Worm (Caenorhabditis elegans): Measurements from ENCODE around the gene lgc-39.

lgc-39 gene

ce11 chrV:7163477-7164114, 11.7 kb upstream of the lgc-39 start, which contains the start of gene ugt-41:
Gene ugt-41 (minus strand): TSS chrV:7163595.
- no peak for TF ChIP-seq unc-62 (GFP tag; optimal IDR thresholded peaks at IDR 0.05)

- TF ChIP-seq unc-62 (GFP tag; optimal IDR thresholded peaks at IDR 0.05) = no peak
Observed at ce11 chrV:7164210-7164609, 11.1 kb upstream of the lgc-39 start, which contains the start of gene srh-83. Gene srh-83 (plus strand): TSS chrV:7164510.

ce11 chrV:7166709-7167108, 8.6 kb upstream of the lgc-39 start, which contains the start of gene ugt-36:
Gene ugt-36 (plus strand): TSS chrV:7167009.
- no peak for TF ChIP-seq unc-62 (GFP tag; optimal IDR thresholded peaks at IDR 0.05)

- no peak for TF ChIP-seq unc-62 (GFP tag; optimal IDR thresholded peaks at IDR 0.05)
Observed at ce11 chrV:7178843-7179242, 3.5 kb downstream of the lgc-39 start, which contains the start of gene cpsf-2. Gene cpsf-2 (plus strand): TSS chrV:7179172.

ce11 chrV:7184549-7184948, 9.2 kb downstream of the lgc-39 start, which contains the start of gene pitr-5:
Gene pitr-5 (plus strand): TSS chrV:7184849.
- no peak for TF ChIP-seq unc-62 (GFP tag; optimal IDR thresholded peaks at IDR 0.05)

ce11 chrV:7186599-7186998, 11.3 kb downstream of the lgc-39 start:
- no peak for TF ChIP-seq unc-62 (GFP tag; optimal IDR thresholded peaks at IDR 0.05)

- TF ChIP-seq unc-62 (GFP tag; optimal IDR thresholded peaks at IDR 0.05) = no peak
Observed at ce11 chrV:7187295-7187694, 12.0 kb downstream of the lgc-39 start.

ce11 chrV:7193562-7193961, 18.3 kb downstream of the lgc-39 start, which contains the start of gene F09G2.8:
Gene F09G2.8 (minus strand): TSS chrV:7193662.
- no peak for TF ChIP-seq unc-62 (GFP tag; optimal IDR thresholded peaks at IDR 0.05)

ce11 chrV:7194818-7195217, 19.5 kb downstream of the lgc-39 start:
- TF ChIP-seq unc-62 (GFP tag; optimal IDR thresholded peaks at IDR 0.05) = no peak

ce11 chrV:7196037-7196436, 20.7 kb downstream of the lgc-39 start, which contains the start of gene attf-2:
Gene attf-2 (minus strand): TSS chrV:7196137.
- TF ChIP-seq unc-62 (GFP tag; optimal IDR thresholded peaks at IDR 0.05) = no peak

ce11 chrV:7196498-7196966, 21.2 kb downstream of the lgc-39 start, which contains the start of gene F09G2.2:
Gene F09G2.2 (plus strand): TSS chrV:7196916.
- TF ChIP-seq unc-62 (GFP tag; optimal IDR thresholded peaks at IDR 0.05) = no peak

ce11 chrV:7197036-7197435, 21.7 kb downstream of the lgc-39 start:
- no peak for TF ChIP-seq unc-62 (GFP tag; optimal IDR thresholded peaks at IDR 0.05)

- TF ChIP-seq unc-62 (GFP tag; optimal IDR thresholded peaks at IDR 0.05) = no peak
Observed at ce11 chrV:7198403-7198802, 23.1 kb downstream of the lgc-39 start.

ce11 chrV:7199077-7199476, 23.8 kb downstream of the lgc-39 start:
- TF ChIP-seq unc-62 (GFP tag; optimal IDR thresholded peaks at IDR 0.05) = no peak

- no peak for TF ChIP-seq unc-62 (GFP tag; optimal IDR thresholded peaks at IDR 0.05)
Observed at ce11 chrV:7199932-7200331, 24.6 kb downstream of the lgc-39 start, which contains the start of gene F09G2.1. Gene F09G2.1 (plus strand): TSS chrV:7200232.

ce11 chrV:7201353-7201752, 26.1 kb downstream of the lgc-39 start:
- TF ChIP-seq unc-62 (GFP tag; optimal IDR thresholded peaks at IDR 0.05) = no peak

- TF ChIP-seq unc-62 (GFP tag; optimal IDR thresholded peaks at IDR 0.05) = no peak
Observed at ce11 chrV:7209001-7209400, 33.7 kb downstream of the lgc-39 start.
